Worm (Caenorhabditis elegans) whole organism, L3 larva: ENCODE results near the gene somi-1.
A peak's percentile ranks its signal among the peaks of the same experiment; 100 is the strongest.

Experiments used
- ceh-28 ChIP-seq: fragments of 150-350 bp; optimal IDR thresholded peaks from 2 replicates; lab custom pipeline; 2014; ENCODE audit warnings: missing biosample characterization, missing genetic modification reagents, missing genetic modification characterization
- daf-12 ChIP-seq: fragments of 150-350 bp; optimal IDR thresholded peaks from 2 replicates; lab custom pipeline; 2014; ENCODE audit warnings: missing biosample characterization, missing genetic modification reagents, missing genetic modification characterization
- fkh-10 ChIP-seq: sonication (generic microtip); optimal IDR thresholded peaks from 2 replicates; lab custom pipeline; 2017; ENCODE audit warnings: missing biosample characterization, missing genetic modification reagents, missing genetic modification characterization
- mdl-1 ChIP-seq: fragments of 150-350 bp; optimal IDR thresholded peaks from 2 replicates; lab custom pipeline; 2014; ENCODE audit warnings: missing biosample characterization, missing genetic modification characterization
- nhr-25 ChIP-seq: sonication (generic microtip); optimal IDR thresholded peaks from 2 replicates; lab custom pipeline; 2017; ENCODE audit warnings: missing biosample characterization, missing genetic modification characterization
- pha-4 ChIP-seq: fragments of 150-350 bp; optimal IDR thresholded peaks from 2 replicates; lab custom pipeline; 2014; ENCODE audit warnings: missing biosample characterization, missing genetic modification reagents, missing genetic modification characterization
- zag-1 ChIP-seq: fragments of 150-350 bp; optimal IDR thresholded peaks from 2 replicates; lab custom pipeline; 2014; ENCODE audit warnings: missing biosample characterization, missing genetic modification characterization
- ztf-11 ChIP-seq: fragments of 150-350 bp; optimal IDR thresholded peaks from 2 replicates; lab custom pipeline; 2014; ENCODE audit warnings: missing biosample characterization, missing genetic modification characterization

- no peak for TF ChIP-seq fkh-10
- TF ChIP-seq ceh-28 (tag; lab: Kevin White, UChicago), result peak; percentile 46
- TF ChIP-seq ztf-11, result no peak
- TF ChIP-seq daf-12 (tag; lab: Kevin White, UChicago), result no peak
- TF ChIP-seq zag-1 (tag; lab: Kevin White, UChicago), result no peak
- no peak for TF ChIP-seq pha-4 (tag; lab: Kevin White, UChicago)
- peak; percentile 99 for TF ChIP-seq nhr-25 (tag; lab: Kevin White, UChicago)
- peak; percentile 12 for TF ChIP-seq mdl-1 (tag; lab: Kevin White, UChicago)
Observed at ce11 chrV:13371336-13371735, 19.9 kb downstream of the somi-1 start.
